Worm (Caenorhabditis elegans) whole organism, early embryonic: ENCODE results near the gene sqd-1.

Experiments
- B0310.2 ChIP-seq: sonication (generic microtip); optimal IDR thresholded peaks from 2 replicates; lab custom pipeline; 2016; ENCODE audit warnings: mild to moderate bottlenecking, missing genetic modification characterization, missing compliant biosample characterization
- F13C5.2 ChIP-seq: sonication (generic microtip); optimal IDR thresholded peaks from 2 replicates; lab custom pipeline; 2017; ENCODE audit warnings: mild to moderate bottlenecking, missing genetic modification characterization, inconsistent platforms, missing compliant biosample characterization
- aly-1 ChIP-seq: sonication (generic microtip); optimal IDR thresholded peaks from 2 replicates; lab custom pipeline; 2016; ENCODE audit warnings: missing genetic modification characterization, missing compliant biosample characterization
- ama-1 ChIP-seq: fragments of 150-350 bp; optimal IDR thresholded peaks from 2 replicates; lab custom pipeline; 2014
- ceh-13 ChIP-seq: fragments of 200-800 bp; sonication (Bioruptor generic); optimal IDR thresholded peaks from 2 replicates; lab custom pipeline; 2018; ENCODE audit warnings: mild to moderate bottlenecking, missing genetic modification characterization, missing compliant biosample characterization
- ceh-36 ChIP-seq: sonication (generic microtip); optimal IDR thresholded peaks from 2 replicates; lab custom pipeline; 2016; ENCODE audit warnings: missing genetic modification characterization, inconsistent platforms, missing compliant biosample characterization
- ets-7 ChIP-seq: sonication (generic microtip); optimal IDR thresholded peaks from 2 replicates; lab custom pipeline; 2016; ENCODE audit warnings: missing genotype, missing genetic modification characterization, missing compliant biosample characterization
- flt-1 ChIP-seq: fragments of 200-800 bp; sonication (Bioruptor generic); IDR thresholded peaks from 2 replicates; pipeline ENCODE4 v1.3.6; 2022; ENCODE audit warnings: missing genetic modification characterization, missing compliant biosample characterization
- hmbx-1 ChIP-seq: sonication (generic microtip); optimal IDR thresholded peaks from 2 replicates; lab custom pipeline; 2016; ENCODE audit warnings: mild to moderate bottlenecking, missing genetic modification characterization, missing compliant biosample characterization
- hmg-4 ChIP-seq: fragments of 200-800 bp; sonication (Bioruptor generic); optimal IDR thresholded peaks from 2 replicates; lab custom pipeline; 2018; ENCODE audit warnings: mild to moderate bottlenecking, missing genetic modification characterization, missing compliant biosample characterization
- hnd-1 ChIP-seq: sonication (generic microtip); optimal IDR thresholded peaks from 2 replicates; lab custom pipeline; 2016; ENCODE audit warnings: missing genetic modification characterization, missing compliant biosample characterization
- pes-1 ChIP-seq: fragments of 200-800 bp; sonication (Bioruptor generic); IDR thresholded peaks from 2 replicates; pipeline ENCODE4 v1.3.6; 2022; ENCODE audit warnings: missing genetic modification reagents, missing genetic modification characterization, missing compliant biosample characterization
- scrt-1 ChIP-seq: fragments of 200-800 bp; sonication (Bioruptor generic); IDR thresholded peaks from 2 replicates; pipeline ENCODE4 v1.3.6; 2022; ENCODE audit warnings: missing genetic modification characterization, missing compliant biosample characterization
- sea-1 ChIP-seq: fragments of 200-800 bp; sonication (Bioruptor generic); conservative IDR thresholded peaks from 2 replicates; pipeline ENCODE4 v1.3.6; 2022; ENCODE audit warnings: missing genetic modification characterization, missing compliant biosample characterization
- tbx-11 ChIP-seq: fragments of 200-800 bp; sonication (Bioruptor generic); IDR thresholded peaks from 2 replicates; pipeline ENCODE4 v1.3.6; 2022; ENCODE audit warnings: missing genetic modification characterization, missing compliant biosample characterization
- tbx-37 ChIP-seq: fragments of 200-800 bp; sonication (Bioruptor generic); conservative IDR thresholded peaks from 2 replicates; pipeline ENCODE4 v1.3.6; 2022; ENCODE audit warnings: missing genetic modification reagents, missing genetic modification characterization, missing compliant biosample characterization
- tra-4 ChIP-seq: sonication (generic microtip); optimal IDR thresholded peaks from 2 replicates; lab custom pipeline; 2017; ENCODE audit warnings: missing genetic modification characterization, missing compliant biosample characterization

The sqd-1 gene

DNA sequence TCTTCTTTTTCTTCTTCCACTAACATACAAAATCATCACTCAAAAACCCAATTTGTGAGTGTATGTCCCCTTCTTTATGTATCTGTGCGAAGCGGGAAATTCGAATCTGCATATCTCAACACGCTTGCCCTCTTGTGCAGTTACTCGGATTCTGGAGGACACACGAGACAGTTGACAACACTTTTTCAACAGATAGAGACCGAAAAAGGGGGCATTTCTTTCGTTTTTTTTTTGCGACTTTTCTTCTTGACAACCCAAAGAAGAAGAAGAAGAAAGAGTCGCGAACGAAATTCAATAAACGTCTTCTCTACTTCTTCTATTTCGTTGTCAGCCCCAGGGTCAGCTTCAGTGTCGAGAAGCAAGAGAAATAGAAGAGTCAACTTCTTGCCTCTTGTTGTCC is 42.1 kb downstream of the sqd-1 start:
- TF ChIP-seq pes-1 (GFP tag; lab: Robert Waterston, UW) (no peak), sea-1 (GFP tag; lab: Robert Waterston, UW) (no peak), ceh-13 (GFP tag; lab: Kevin White, UChicago) (no peak)

DNA sequence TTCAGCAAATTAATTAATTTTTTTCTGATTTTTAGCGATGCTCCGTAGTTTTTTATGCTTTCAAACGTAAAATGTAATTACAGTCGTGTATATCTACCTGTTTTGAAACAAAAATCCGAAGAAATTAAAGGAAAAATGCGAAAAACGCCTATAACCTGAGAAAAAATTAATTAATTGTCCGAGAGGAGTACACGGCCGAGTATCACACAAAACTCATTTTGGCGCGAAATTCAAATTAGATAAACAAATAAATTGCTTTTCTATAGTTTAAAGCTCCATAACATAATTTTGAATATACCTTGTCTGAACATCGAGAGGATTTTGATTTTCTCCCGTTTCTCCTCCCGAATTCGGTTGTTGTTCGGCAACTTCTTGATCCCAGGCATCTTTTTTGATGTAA is 45.5 kb downstream of the sqd-1 start:
- TF ChIP-seq aly-1 (tag; lab: Kevin White, UChicago): no peak
- no peak for TF ChIP-seq tbx-11 (GFP tag; lab: Robert Waterston, UW)

DNA sequence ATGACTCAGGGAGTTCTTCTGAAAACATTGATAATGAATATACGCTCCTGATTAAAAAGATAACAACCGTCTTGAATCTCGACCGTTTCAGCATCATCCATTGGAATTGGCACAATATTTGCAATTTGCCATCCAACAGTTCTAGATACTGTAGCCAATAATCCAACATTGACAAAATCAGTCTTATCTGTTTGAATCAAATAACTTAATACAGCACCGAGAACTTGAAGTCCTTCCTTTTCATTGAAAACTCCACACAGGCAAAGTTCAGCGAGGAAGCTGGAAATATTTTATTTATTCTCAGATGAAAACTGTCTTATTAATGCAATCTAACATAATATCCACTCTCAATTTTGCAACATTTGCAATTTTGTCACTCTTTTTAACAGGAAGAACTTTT is 48.3 kb downstream of the sqd-1 start:
- TF ChIP-seq flt-1: no peak
- no peak for TF ChIP-seq tbx-37
- TF ChIP-seq B0310.2 (tag; lab: Kevin White, UChicago): no peak
- no peak for TF ChIP-seq F13C5.2 (tag; lab: Kevin White, UChicago)
- TF ChIP-seq sea-1 (GFP tag; lab: Robert Waterston, UW): no peak
- TF ChIP-seq aly-1 (tag; lab: Kevin White, UChicago): no peak
- no peak for TF ChIP-seq tra-4 (tag; lab: Kevin White, UChicago)
- no peak for TF ChIP-seq ceh-13 (GFP tag; lab: Kevin White, UChicago)
- TF ChIP-seq hmg-4: no peak

DNA sequence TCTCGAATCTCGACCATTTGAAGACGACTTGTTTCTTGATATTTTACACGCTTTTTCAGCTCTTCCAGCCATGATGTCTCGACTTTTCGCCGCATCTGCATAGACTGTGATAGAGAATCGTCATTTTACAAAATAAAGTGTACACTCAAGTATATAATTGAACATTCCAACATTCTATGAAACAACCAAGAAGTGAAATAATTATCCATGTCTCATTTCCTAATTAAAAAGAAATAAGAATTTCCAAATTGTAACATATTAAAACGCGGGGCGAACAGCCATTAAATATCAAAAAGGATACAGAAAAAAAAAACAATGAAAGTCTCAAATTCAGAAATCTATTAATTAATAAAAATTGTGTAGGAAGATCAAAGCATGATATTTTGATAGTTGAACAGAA is 49.0 kb downstream of the sqd-1 start, which contains the start of gene smg-3:
TSS of gene smg-3 (minus strand) at position 101 of the 400 bp plus-strand sequence.
- no peak for TF ChIP-seq ets-7 (tag; lab: Kevin White, UChicago)
- no peak for TF ChIP-seq hnd-1 (tag; lab: Kevin White, UChicago)
- no peak for TF ChIP-seq F13C5.2 (tag; lab: Kevin White, UChicago)
- no peak for TF ChIP-seq ceh-13 (GFP tag; lab: Kevin White, UChicago)
- TF ChIP-seq aly-1 (tag; lab: Kevin White, UChicago): no peak
- no peak for TF ChIP-seq tra-4 (tag; lab: Kevin White, UChicago)
- no peak for TF ChIP-seq pes-1 (GFP tag; lab: Robert Waterston, UW)
- no peak for TF ChIP-seq scrt-1 (GFP tag; lab: Robert Waterston, UW)
- TF ChIP-seq ama-1: no peak
- no peak for TF ChIP-seq tbx-37
- TF ChIP-seq ceh-36 (tag; lab: Kevin White, UChicago): no peak
- no peak for TF ChIP-seq hmbx-1
- TF ChIP-seq hmg-4: no peak
- no peak for TF ChIP-seq tbx-11 (GFP tag; lab: Robert Waterston, UW)
- no peak for TF ChIP-seq B0310.2 (tag; lab: Kevin White, UChicago)
- no peak for TF ChIP-seq sea-1 (GFP tag; lab: Robert Waterston, UW)

DNA sequence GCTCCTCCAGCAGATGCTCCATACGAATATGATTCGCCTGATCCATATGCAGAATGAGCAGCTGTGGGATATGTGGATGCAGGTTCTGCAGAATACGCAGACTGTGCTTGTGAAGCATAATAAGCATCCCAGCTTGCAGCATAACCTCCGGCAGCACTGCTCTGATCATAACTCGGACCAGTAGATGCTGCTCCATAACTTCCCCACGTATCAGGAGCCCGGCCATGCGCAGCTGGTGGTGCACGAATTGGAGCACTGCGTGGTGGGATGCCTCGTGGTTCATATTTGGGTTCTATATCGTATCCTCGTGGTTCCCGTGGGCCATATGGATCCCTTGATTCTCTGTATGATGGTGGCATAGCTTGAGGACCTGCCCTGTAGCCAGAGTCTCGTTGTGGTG is 49.7 kb downstream of the sqd-1 start:
- TF ChIP-seq hnd-1 (tag; lab: Kevin White, UChicago) (no peak), tbx-37 (no peak), ama-1 (no peak)
